Fruit fly (Drosophila melanogaster) Kc167 (cell line): ENCODE results near the gene CCT3.

ENCODE experiments used
- Myc ChIP-seq: fragments of >200 bp; optimal IDR thresholded peaks from 2 replicates; lab custom pipeline; 2017; ENCODE audit warnings: missing external identifiers
- Sin3A ChIP-seq: fragments of >200 bp; optimal IDR thresholded peaks from 2 replicates; lab custom pipeline; 2018; ENCODE audit warnings: missing external identifiers
- ttk ChIP-seq: sonication (Bioruptor generic); optimal IDR thresholded peaks from 2 replicates; lab custom pipeline; 2017; ENCODE audit warnings: missing external identifiers

DNA sequence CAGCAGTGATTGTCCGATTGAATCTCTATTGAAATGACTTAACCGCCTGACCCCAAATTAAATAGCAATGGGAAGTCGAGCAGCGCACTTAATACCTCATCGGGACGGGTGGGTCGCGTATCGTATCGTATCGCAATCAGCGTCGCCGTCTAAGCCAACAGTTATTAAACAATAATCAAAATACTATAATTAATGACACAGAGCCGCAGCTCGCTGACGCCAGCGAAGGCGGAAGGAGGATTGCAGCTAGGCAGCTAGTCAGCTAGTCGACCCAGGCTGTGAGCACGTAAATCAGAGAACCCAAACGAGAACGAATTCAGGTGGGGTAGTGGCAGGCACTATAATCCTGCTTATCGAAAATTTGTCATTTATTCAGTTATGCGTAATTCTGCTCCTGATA lies 38.5 kb upstream of the CCT3 start, which contains the start of gene NPF:
- TF ChIP-seq Myc (no peak), Sin3A (no peak), ttk (lab: Kevin White, UChicago) (no peak)
